Worm (Caenorhabditis elegans) whole organism, late embryonic: ENCODE data around the gene rilp-1.
A peak's percentile ranks its signal among the peaks of the same experiment; 100 is the strongest.

Experiments
- C08G9.2 ChIP-seq: sonication (generic microtip); optimal IDR thresholded peaks from 2 replicates; lab custom pipeline; 2016; ENCODE audit warnings: mild to moderate bottlenecking, missing genetic modification characterization, moderate library complexity, missing compliant biosample characterization
- C38D4.7 ChIP-seq: fragments of 200-800 bp; sonication (Bioruptor generic); optimal IDR thresholded peaks from 2 replicates; lab custom pipeline; 2018; ENCODE audit warnings: mild to moderate bottlenecking, missing genetic modification characterization, moderate library complexity, missing compliant biosample characterization
- K09A11.1 ChIP-seq: sonication (generic microtip); optimal IDR thresholded peaks from 2 replicates; lab custom pipeline; 2017; ENCODE audit warnings: antibody characterized with exemption, mild to moderate bottlenecking, missing genetic modification characterization, missing compliant biosample characterization; ENCODE audit not compliant: insufficient read depth
- T23F11.4 ChIP-seq: fragments of 200-800 bp; sonication (Bioruptor generic); optimal IDR thresholded peaks from 2 replicates; lab custom pipeline; 2018; ENCODE audit warnings: mild to moderate bottlenecking, missing genetic modification characterization, missing compliant biosample characterization
- Y22D7AL.16 ChIP-seq: sonication (generic microtip); optimal IDR thresholded peaks from 2 replicates; lab custom pipeline; 2016; ENCODE audit warnings: missing genetic modification characterization, missing compliant biosample characterization
- ahr-1 ChIP-seq: sonication (generic microtip); optimal IDR thresholded peaks from 2 replicates; lab custom pipeline; 2016; ENCODE audit warnings: missing genetic modification characterization, missing compliant biosample characterization
- ama-1 ChIP-seq: fragments of 150-350 bp; optimal IDR thresholded peaks from 2 replicates; lab custom pipeline; 2014
- ceh-14 ChIP-seq: sonication (generic microtip); optimal IDR thresholded peaks from 2 replicates; lab custom pipeline; 2016; ENCODE audit warnings: missing genotype, missing genetic modification characterization, missing compliant biosample characterization
- ceh-18 ChIP-seq: sonication (generic microtip); optimal IDR thresholded peaks from 2 replicates; lab custom pipeline; 2016; ENCODE audit warnings: missing genetic modification characterization, missing compliant biosample characterization
- ceh-2 ChIP-seq: sonication (generic microtip); optimal IDR thresholded peaks from 2 replicates; lab custom pipeline; 2016; ENCODE audit warnings: missing genotype, missing genetic modification characterization, missing compliant biosample characterization
- ceh-22 ChIP-seq: sonication (generic microtip); optimal IDR thresholded peaks from 2 replicates; lab custom pipeline; 2017; ENCODE audit warnings: missing biosample characterization, missing genetic modification characterization
- ceh-24 ChIP-seq: sonication (generic microtip); optimal IDR thresholded peaks from 2 replicates; lab custom pipeline; 2016; ENCODE audit warnings: mild to moderate bottlenecking, missing genetic modification characterization, missing compliant biosample characterization
- ceh-31 ChIP-seq: sonication (generic microtip); optimal IDR thresholded peaks from 2 replicates; lab custom pipeline; 2016; ENCODE audit warnings: missing genetic modification characterization, missing compliant biosample characterization
- ceh-34 ChIP-seq: sonication (generic microtip); optimal IDR thresholded peaks from 2 replicates; lab custom pipeline; 2016; ENCODE audit warnings: mild to moderate bottlenecking, missing genetic modification characterization, missing compliant biosample characterization
- ceh-45 ChIP-seq: fragments of 200-800 bp; sonication (Bioruptor generic); IDR thresholded peaks from 2 replicates; pipeline ENCODE4 v1.3.6; 2022; ENCODE audit warnings: missing genetic modification reagents, missing genetic modification characterization, missing compliant biosample characterization
- che-1 ChIP-seq: sonication (generic microtip); optimal IDR thresholded peaks from 2 replicates; lab custom pipeline; 2016; ENCODE audit warnings: mild to moderate bottlenecking, missing genetic modification characterization, missing compliant biosample characterization
- dmd-4 ChIP-seq: sonication (generic microtip); optimal IDR thresholded peaks from 2 replicates; lab custom pipeline; 2016; ENCODE audit warnings: borderline replicate concordance, missing genetic modification characterization, missing compliant biosample characterization
- dve-1 ChIP-seq: sonication (generic microtip); optimal IDR thresholded peaks from 2 replicates; lab custom pipeline; 2017; ENCODE audit warnings: antibody characterized with exemption, mild to moderate bottlenecking, missing genetic modification characterization, missing compliant biosample characterization
- ets-4 ChIP-seq: sonication (generic microtip); optimal IDR thresholded peaks from 2 replicates; lab custom pipeline; 2016; ENCODE audit warnings: missing genetic modification characterization, missing compliant biosample characterization
- fax-1 ChIP-seq: sonication (generic microtip); optimal IDR thresholded peaks from 2 replicates; lab custom pipeline; 2016; ENCODE audit warnings: missing genotype, missing genetic modification characterization, missing compliant biosample characterization
- fkh-10 ChIP-seq: fragments of 150-350 bp; optimal IDR thresholded peaks from 2 replicates; lab custom pipeline; 2014; ENCODE audit warnings: missing biosample characterization, missing genetic modification reagents, missing genetic modification characterization
- fkh-6 ChIP-seq: sonication (generic microtip); optimal IDR thresholded peaks from 2 replicates; lab custom pipeline; 2016; ENCODE audit warnings: missing genetic modification characterization, missing compliant biosample characterization
- hlh-30 ChIP-seq: sonication (generic microtip); optimal IDR thresholded peaks from 2 replicates; lab custom pipeline; 2017; ENCODE audit warnings: antibody characterized with exemption, missing genetic modification characterization, missing compliant biosample characterization; ENCODE audit not compliant: insufficient read depth
- lim-6 ChIP-seq: sonication (generic microtip); optimal IDR thresholded peaks from 2 replicates; lab custom pipeline; 2016; ENCODE audit warnings: missing genetic modification characterization, missing compliant biosample characterization
- lin-11 ChIP-seq: fragments of 200-800 bp; sonication (Bioruptor generic); optimal IDR thresholded peaks from 2 replicates; lab custom pipeline; 2018; ENCODE audit warnings: mild to moderate bottlenecking, missing genetic modification characterization, missing compliant biosample characterization
- madf-2 ChIP-seq: sonication (generic microtip); optimal IDR thresholded peaks from 2 replicates; lab custom pipeline; 2017; ENCODE audit warnings: missing genetic modification characterization, missing compliant biosample characterization
- mec-3 ChIP-seq: sonication (generic microtip); optimal IDR thresholded peaks from 2 replicates; lab custom pipeline; 2016; ENCODE audit warnings: borderline replicate concordance, missing genetic modification characterization, missing compliant biosample characterization
- nfya-1 ChIP-seq: sonication (generic microtip); optimal IDR thresholded peaks from 2 replicates; lab custom pipeline; 2017; ENCODE audit warnings: missing genetic modification characterization, mild to moderate bottlenecking, missing compliant biosample characterization, antibody characterized with exemption, moderate library complexity
- npax-4 ChIP-seq: sonication (generic microtip); optimal IDR thresholded peaks from 2 replicates; lab custom pipeline; 2016; ENCODE audit warnings: missing genetic modification characterization, missing compliant biosample characterization
- odd-2 ChIP-seq: sonication (generic microtip); optimal IDR thresholded peaks from 2 replicates; lab custom pipeline; 2017; ENCODE audit warnings: antibody characterized with exemption, mild to moderate bottlenecking, missing genetic modification characterization, missing compliant biosample characterization
- pat-9 ChIP-seq: fragments of 200-800 bp; sonication (Bioruptor generic); optimal IDR thresholded peaks from 2 replicates; lab custom pipeline; 2018; ENCODE audit warnings: mild to moderate bottlenecking, missing genetic modification characterization, moderate library complexity, missing compliant biosample characterization
- pax-1 ChIP-seq: fragments of 150-350 bp; optimal IDR thresholded peaks from 2 replicates; lab custom pipeline; 2014; ENCODE audit warnings: missing biosample characterization, missing genetic modification characterization
- pros-1 ChIP-seq: fragments of 150-350 bp; optimal IDR thresholded peaks from 2 replicates; lab custom pipeline; 2014; ENCODE audit warnings: missing biosample characterization, missing genetic modification reagents, missing genetic modification characterization
- rnt-1 ChIP-seq: sonication (generic microtip); optimal IDR thresholded peaks from 2 replicates; lab custom pipeline; 2016; ENCODE audit warnings: missing genetic modification characterization, missing compliant biosample characterization
- sox-2 ChIP-seq: fragments of 200-800 bp; sonication (Bioruptor generic); IDR thresholded peaks from 2 replicates; pipeline ENCODE4 v1.3.6; 2022; ENCODE audit warnings: missing genetic modification reagents, missing genetic modification characterization, missing compliant biosample characterization
- sox-4 ChIP-seq: sonication (generic microtip); optimal IDR thresholded peaks from 2 replicates; lab custom pipeline; 2017; ENCODE audit warnings: mild to moderate bottlenecking, missing genetic modification characterization, inconsistent platforms, missing compliant biosample characterization
- ttx-3 ChIP-seq: sonication (generic microtip); optimal IDR thresholded peaks from 2 replicates; lab custom pipeline; 2016; ENCODE audit warnings: missing genetic modification reagents, missing genetic modification characterization, missing compliant biosample characterization
- unc-3 ChIP-seq, 2 experiments: fragments of 200-800 bp in 1 of 2; sonication (Bioruptor generic) in 1 of 2; sonication (generic microtip) in 1 of 2; conservative IDR thresholded peaks in 1 of 2; optimal IDR thresholded peaks in 1 of 2; 2 replicates each; pipeline versions ENCODE4 v1.3.6 to Lab custom; 2016 to 2022; ENCODE audit warnings: missing compliant biosample characterization in 2 of 2, missing genetic modification characterization in 2 of 2, missing genetic modification reagents in 1 of 2
- unc-42 ChIP-seq: sonication (generic microtip); optimal IDR thresholded peaks from 2 replicates; lab custom pipeline; 2016; ENCODE audit warnings: missing genotype, missing genetic modification characterization, missing compliant biosample characterization
- unc-55 ChIP-seq: sonication (generic microtip); optimal IDR thresholded peaks from 2 replicates; lab custom pipeline; 2017; ENCODE audit warnings: missing biosample characterization, missing genetic modification reagents, missing genetic modification characterization
- unc-86 ChIP-seq: sonication (generic microtip); optimal IDR thresholded peaks from 2 replicates; lab custom pipeline; 2016; ENCODE audit warnings: missing genetic modification characterization, missing compliant biosample characterization
- zip-5 ChIP-seq: sonication (generic microtip); optimal IDR thresholded peaks from 2 replicates; lab custom pipeline; 2016; ENCODE audit warnings: missing genetic modification characterization, missing compliant biosample characterization
- ztf-16 ChIP-seq: sonication (generic microtip); optimal IDR thresholded peaks from 2 replicates; lab custom pipeline; 2017; ENCODE audit warnings: missing genetic modification characterization, missing compliant biosample characterization

rilp-1 gene

DNA sequence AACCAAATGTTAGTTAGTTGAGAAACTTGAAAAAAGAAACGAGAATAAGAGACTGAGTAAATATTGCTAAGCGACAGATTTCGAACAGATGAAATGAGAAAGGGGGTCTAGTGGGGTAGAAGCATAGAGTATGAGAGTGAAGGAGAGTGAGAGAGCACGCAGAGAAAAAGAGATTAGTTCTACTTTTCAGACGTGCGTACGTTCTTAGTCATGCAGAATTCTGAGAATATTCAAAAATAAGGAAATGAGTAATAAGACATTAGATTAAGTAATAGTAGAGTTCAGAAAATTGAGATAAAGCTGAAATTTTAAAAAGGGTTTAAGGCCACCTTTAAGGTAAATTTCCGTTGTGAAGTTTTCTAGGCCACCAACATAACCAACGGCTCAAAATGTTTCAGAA, 35.0 kb downstream of the rilp-1 start:
- TF ChIP-seq hlh-30 (no peak), pax-1 (tag; lab: Kevin White, UChicago) (peak; percentile 15), C08G9.2 (tag; lab: Kevin White, UChicago) (no peak), ceh-22 (tag; lab: Kevin White, UChicago) (no peak)

DNA sequence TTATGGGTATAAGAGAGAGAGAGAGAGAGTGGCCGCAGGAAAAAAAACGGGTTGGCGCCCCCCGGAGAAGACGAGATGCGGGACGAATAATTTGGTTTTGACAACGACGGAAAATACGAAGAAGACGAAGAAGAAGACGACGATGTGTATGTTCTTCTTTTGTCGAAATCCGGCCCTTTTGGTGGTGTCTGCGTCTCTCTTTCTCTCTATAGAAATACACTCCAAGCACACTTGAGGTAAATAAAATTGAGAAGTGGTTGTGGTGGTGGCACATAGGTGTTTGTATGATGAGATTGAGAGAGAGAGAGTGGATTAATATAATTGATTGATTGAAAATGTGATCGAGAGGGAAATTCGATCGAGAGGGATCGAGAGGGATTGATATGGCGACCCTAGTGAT, 36.9 kb downstream of the rilp-1 start:
- no peak for TF ChIP-seq zip-5 (tag; lab: Kevin White, UChicago)
- TF ChIP-seq Y22D7AL.16 (tag; lab: Kevin White, UChicago), result no peak
- TF ChIP-seq rnt-1, result no peak
- TF ChIP-seq C38D4.7 (GFP tag; lab: Kevin White, UChicago), result no peak
- no peak for TF ChIP-seq ceh-24
- TF ChIP-seq ahr-1, result no peak
- peak; percentile 21 for TF ChIP-seq ceh-31 (tag; lab: Kevin White, UChicago)
- TF ChIP-seq T23F11.4 (GFP tag; lab: Kevin White, UChicago), result no peak
- TF ChIP-seq nfya-1 (tag; lab: Kevin White, UChicago), result peak; percentile 2
- TF ChIP-seq unc-42, result peak; percentile 79
- TF ChIP-seq pat-9, result no peak
- no peak for TF ChIP-seq madf-2 (tag; lab: Kevin White, UChicago)
- no peak for TF ChIP-seq mec-3 (tag; lab: Kevin White, UChicago)
- TF ChIP-seq dve-1 (tag; lab: Kevin White, UChicago), result no peak
- TF ChIP-seq odd-2 (tag; lab: Kevin White, UChicago), result no peak
- no peak for TF ChIP-seq ttx-3 (tag; lab: Kevin White, UChicago)
- no peak for TF ChIP-seq unc-3 (GFP tag; conservative IDR thresholded peaks at IDR 0.05; lab: Robert Waterston, UW)
- TF ChIP-seq unc-3 (tag; optimal IDR thresholded peaks at IDR 0.05; lab: Kevin White, UChicago), result no peak
- no peak for TF ChIP-seq che-1
- TF ChIP-seq ceh-22 (tag; lab: Kevin White, UChicago), result peak; percentile 43
- no peak for TF ChIP-seq ceh-45 (GFP tag; lab: Robert Waterston, UW)
- TF ChIP-seq lin-11, result no peak
- no peak for TF ChIP-seq dmd-4 (tag; lab: Kevin White, UChicago)
- TF ChIP-seq ceh-2 (tag; lab: Kevin White, UChicago), result no peak
- TF ChIP-seq unc-55 (GFP tag; lab: Kevin White, UChicago), result no peak
- TF ChIP-seq unc-86, result no peak
- peak; percentile 5 for TF ChIP-seq ceh-34
- no peak for TF ChIP-seq ceh-18 (tag; lab: Kevin White, UChicago)
- no peak for TF ChIP-seq fkh-6
- no peak for TF ChIP-seq fax-1 (tag; lab: Kevin White, UChicago)
- no peak for TF ChIP-seq K09A11.1 (tag; lab: Kevin White, UChicago)
- no peak for TF ChIP-seq fkh-10 (GFP tag; lab: Kevin White, UChicago)
- no peak for TF ChIP-seq pros-1 (tag; lab: Kevin White, UChicago)
- TF ChIP-seq ets-4 (tag; lab: Kevin White, UChicago), result no peak
- no peak for TF ChIP-seq npax-4 (tag; lab: Kevin White, UChicago)
- no peak for TF ChIP-seq sox-4
- no peak for TF ChIP-seq lim-6 (tag; lab: Kevin White, UChicago)
- TF ChIP-seq ztf-16 (tag; lab: Kevin White, UChicago), result no peak
- TF ChIP-seq ceh-14 (tag; lab: Kevin White, UChicago), result no peak
- no peak for TF ChIP-seq sox-2 (GFP tag; lab: Robert Waterston, UW)
- TF ChIP-seq ama-1 (lab: Kevin White, UChicago), result no peak
